Worm (Caenorhabditis elegans) whole organism, midembryonic: ENCODE results near the gene pct-1.

Source experiments
- cog-1 ChIP-seq: sonication (generic microtip); optimal IDR thresholded peaks from 2 replicates; lab custom pipeline; 2016; ENCODE audit warnings: missing genetic modification characterization, missing compliant biosample characterization
- flt-1 ChIP-seq: fragments of 200-800 bp; sonication (Bioruptor generic); IDR thresholded peaks from 2 replicates; pipeline ENCODE4 v1.3.6; 2022; ENCODE audit warnings: missing genetic modification characterization, missing compliant biosample characterization
- med-1 ChIP-seq: sonication (generic microtip); optimal IDR thresholded peaks from 2 replicates; lab custom pipeline; 2017; ENCODE audit warnings: missing genetic modification characterization, mild to moderate bottlenecking, missing compliant biosample characterization, antibody characterized with exemption, missing genetic modification reagents; ENCODE audit not compliant: insufficient read depth
- tab-1 ChIP-seq: fragments of 200-800 bp; sonication (Bioruptor generic); IDR thresholded peaks from 2 replicates; pipeline ENCODE4 v1.3.6; 2022; ENCODE audit warnings: missing genetic modification characterization, missing compliant biosample characterization
- ztf-23 ChIP-seq: fragments of 200-800 bp; sonication (Bioruptor generic); IDR thresholded peaks from 2 replicates; pipeline ENCODE4 v1.3.6; 2022; ENCODE audit warnings: missing genetic modification reagents, missing genetic modification characterization, missing compliant biosample characterization

- TF ChIP-seq cog-1 (tag; lab: Kevin White, UChicago) (no peak), tab-1 (GFP tag; lab: Robert Waterston, UW) (no peak), med-1 (GFP tag; lab: Kevin White, UChicago) (no peak), ztf-23 (GFP tag; lab: Robert Waterston, UW) (no peak), flt-1 (no peak)
Measured at ce11 chrIV:8171376-8171775, 4.9 kb upstream of the pct-1 start.
